Worm (Caenorhabditis elegans) whole organism, midembryonic: ENCODE results near the gene pah-1.

ENCODE experiments used
- T22C8.4 ChIP-seq: fragments of 200-800 bp; sonication (Bioruptor generic); IDR thresholded peaks from 2 replicates; pipeline ENCODE4 v1.3.6; 2022; ENCODE audit warnings: missing genetic modification characterization, missing compliant biosample characterization
- cog-1 ChIP-seq: sonication (generic microtip); optimal IDR thresholded peaks from 2 replicates; lab custom pipeline; 2016; ENCODE audit warnings: missing genetic modification characterization, missing compliant biosample characterization
- flt-1 ChIP-seq: fragments of 200-800 bp; sonication (Bioruptor generic); IDR thresholded peaks from 2 replicates; pipeline ENCODE4 v1.3.6; 2022; ENCODE audit warnings: missing genetic modification characterization, missing compliant biosample characterization
- klf-2 ChIP-seq: fragments of 200-800 bp; sonication (Bioruptor generic); conservative IDR thresholded peaks from 2 replicates; pipeline ENCODE4 v1.3.6; 2022; ENCODE audit warnings: missing genetic modification reagents, missing genetic modification characterization, missing compliant biosample characterization
- med-1 ChIP-seq: sonication (generic microtip); optimal IDR thresholded peaks from 2 replicates; lab custom pipeline; 2017; ENCODE audit warnings: missing genetic modification characterization, mild to moderate bottlenecking, missing compliant biosample characterization, antibody characterized with exemption, missing genetic modification reagents; ENCODE audit not compliant: insufficient read depth
- ztf-23 ChIP-seq: fragments of 200-800 bp; sonication (Bioruptor generic); IDR thresholded peaks from 2 replicates; pipeline ENCODE4 v1.3.6; 2022; ENCODE audit warnings: missing genetic modification reagents, missing genetic modification characterization, missing compliant biosample characterization
- ztf-29 ChIP-seq: fragments of 200-800 bp; sonication (Bioruptor generic); IDR thresholded peaks from 2 replicates; pipeline ENCODE4 v1.3.6; 2022; ENCODE audit warnings: missing genetic modification reagents, missing genetic modification characterization, missing compliant biosample characterization

DNA sequence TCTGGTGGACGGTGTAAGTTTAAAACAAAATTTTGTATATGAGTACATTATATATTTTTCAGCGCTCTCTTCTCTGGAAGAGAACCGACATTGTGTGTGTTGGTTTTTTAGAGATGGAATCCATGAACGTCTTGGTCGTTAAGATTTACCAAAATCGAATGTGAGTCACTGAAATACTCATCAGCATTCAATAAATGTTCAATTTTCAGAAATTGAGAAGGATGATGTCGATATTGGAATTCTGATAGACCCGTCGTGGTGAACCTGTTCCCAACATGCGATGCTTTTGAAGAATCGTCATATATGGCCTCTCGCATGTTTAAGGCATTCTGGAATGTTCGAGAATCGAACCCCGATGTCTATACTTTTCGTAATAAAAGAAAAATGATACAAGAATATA is 22.0 kb upstream of the pah-1 start:
- TF ChIP-seq klf-2 (GFP tag; lab: Robert Waterston, UW) (no peak), flt-1 (GFP tag; lab: Robert Waterston, UW) (no peak), T22C8.4 (no peak), ztf-23 (no peak), ztf-29 (GFP tag; lab: Robert Waterston, UW) (no peak), cog-1 (tag; lab: Kevin White, UChicago) (no peak), med-1 (GFP tag; lab: Kevin White, UChicago) (no peak)
